Worm (Caenorhabditis elegans): ENCODE data around the gene K08B5.2.

The K08B5.2 gene

ce11 chrX:16502997-16503396 lies 50.7 kb downstream of the K08B5.2 start (continued):
- TF ChIP-seq ceh-20 (GFP tag; IDR thresholded peaks at IDR 0.05), result 0 out of 2 replicates have a peak, but pooled peaks have one; percentile 21
- no peak for TF ChIP-seq lir-3 (tag; optimal IDR thresholded peaks at IDR 0.05)
- no peak for TF ChIP-seq nhr-237 (tag; optimal IDR thresholded peaks at IDR 0.05)
- no peak for TF ChIP-seq sdz-12 (GFP tag; optimal IDR thresholded peaks at IDR 0.05)
- TF ChIP-seq ctbp-1 (GFP tag; IDR thresholded peaks at IDR 0.05), result no peak
- no peak for TF ChIP-seq daf-12 (tag; optimal IDR thresholded peaks at IDR 0.05)
- TF ChIP-seq F44E2.7 (GFP tag; IDR thresholded peaks at IDR 0.05), result no peak
- no peak for TF ChIP-seq ZK337.2 (GFP tag; IDR thresholded peaks at IDR 0.05)
- no peak; the same call in none of the 2 replicates for TF ChIP-seq tra-1 (GFP tag; IDR thresholded peaks at IDR 0.05)
- no peak for TF ChIP-seq dmd-8 (GFP tag; IDR thresholded peaks at IDR 0.05)
- TF ChIP-seq hlh-30 (tag; optimal IDR thresholded peaks at IDR 0.05; ENCODE audit: insufficient read depth), result peak; percentile 21
- no peak for TF ChIP-seq mdt-29 (GFP tag; IDR thresholded peaks at IDR 0.05)
- 0 out of 2 replicates have a peak, but pooled peaks have one; percentile 41 for TF ChIP-seq snpc-1.2 (GFP tag; IDR thresholded peaks at IDR 0.05)
- TF ChIP-seq zfp-2 (tag; optimal IDR thresholded peaks at IDR 0.05), result no peak
- TF ChIP-seq pqm-1 (tag; optimal IDR thresholded peaks at IDR 0.05), result no peak
- no peak for TF ChIP-seq spr-3 (GFP tag; optimal IDR thresholded peaks at IDR 0.05)
- 0 out of 2 replicates have a peak, but pooled peaks have one; percentile 9 for TF ChIP-seq madf-9 (GFP tag; conservative IDR thresholded peaks at IDR 0.05)
- no peak for TF ChIP-seq lin-39 (tag; optimal IDR thresholded peaks at IDR 0.05)
- TF ChIP-seq ceh-32 (tag; optimal IDR thresholded peaks at IDR 0.05; ENCODE audit: poor library complexity), result no peak
- no peak for TF ChIP-seq egl-43 (GFP tag; IDR thresholded peaks at IDR 0.05)
- TF ChIP-seq dve-1 (tag; optimal IDR thresholded peaks at IDR 0.05; ENCODE audit: insufficient read depth), result peak; percentile 56
- peak; percentile 74; the same call in 1 of the 2 replicates for TF ChIP-seq D1046.2 (GFP tag; IDR thresholded peaks at IDR 0.05)
- TF ChIP-seq nhr-25 (tag; optimal IDR thresholded peaks at IDR 0.05; ENCODE audit: borderline replicate concordance, insufficient read depth), result no peak
- TF ChIP-seq dmd-6 (GFP tag; IDR thresholded peaks at IDR 0.05), result no peak; the same call in 1 of the 2 replicates
- TF ChIP-seq nhr-41 (GFP tag; IDR thresholded peaks at IDR 0.05), result no peak
- TF ChIP-seq zip-2 (tag; optimal IDR thresholded peaks at IDR 0.05), result no peak
- peak; percentile 37 for TF ChIP-seq T20F7.1 (GFP tag; optimal IDR thresholded peaks at IDR 0.05)
- no peak for TF ChIP-seq zfp-3 (GFP tag; conservative IDR thresholded peaks at IDR 0.05)
- TF ChIP-seq Y75B8A.6 (GFP tag; IDR thresholded peaks at IDR 0.05), result no peak
- TF ChIP-seq attf-4 (tag; optimal IDR thresholded peaks at IDR 0.05), result no peak
- TF ChIP-seq jun-1 (tag; optimal IDR thresholded peaks at IDR 0.05), result no peak
- TF ChIP-seq nhr-6 (tag; optimal IDR thresholded peaks at IDR 0.05), result no peak

Measured in whole organism, L4 larva.